Worm (Caenorhabditis elegans): ENCODE data around the gene col-12.

Gene col-12

DNA sequence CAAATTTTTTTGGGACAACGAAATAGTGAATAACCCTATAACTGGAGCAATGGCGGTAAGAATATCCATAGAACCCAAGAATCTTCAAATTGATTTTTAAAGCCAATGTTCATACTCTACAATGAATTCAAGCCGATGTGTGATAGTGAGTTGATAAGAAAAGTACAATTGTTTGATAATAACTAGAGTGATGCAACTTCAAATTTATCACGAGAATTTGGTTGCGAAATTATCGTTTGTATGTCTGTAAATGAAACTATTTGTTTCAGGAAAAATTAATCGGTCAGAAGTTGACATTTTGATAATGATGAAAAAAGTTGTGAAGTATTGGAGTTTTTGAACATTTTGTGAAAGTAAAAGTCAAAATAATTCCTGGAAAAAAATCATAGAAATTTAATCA lies 25.7 kb downstream of the col-12 start (continued):
- TF ChIP-seq snpc-4 (tag; optimal IDR thresholded peaks at IDR 0.05) (no peak), nhr-28 (tag; optimal IDR thresholded peaks at IDR 0.05) (peak; percentile 90), ztf-7 (tag; optimal IDR thresholded peaks at IDR 0.05) (peak; percentile 51), egl-43 (GFP tag; IDR thresholded peaks at IDR 0.05) (no peak), aha-1 (tag) (peak; percentile 56), ceh-62 (tag; optimal IDR thresholded peaks at IDR 0.05) (no peak), ctbp-1 (GFP tag; IDR thresholded peaks at IDR 0.05) (no peak)

DNA sequence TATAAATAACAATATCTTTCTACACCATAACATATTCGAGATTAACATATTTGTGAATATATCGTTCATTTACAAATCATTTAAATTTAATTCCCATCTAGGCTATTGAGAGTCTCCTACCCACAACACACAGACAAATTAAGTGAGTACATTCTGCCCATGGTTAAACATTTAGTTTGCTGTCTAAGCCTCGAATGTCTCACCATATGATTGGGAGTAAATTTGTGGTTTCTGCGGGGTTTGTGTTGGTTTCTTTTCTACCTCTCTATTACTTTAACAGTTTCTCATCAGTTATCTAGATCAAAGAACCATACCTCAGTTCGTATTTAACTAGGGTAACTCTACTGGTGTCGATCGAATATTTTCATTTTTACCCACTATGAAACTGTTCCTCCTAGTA lies 26.6 kb downstream of the col-12 start, which contains the start of gene ugt-2:
TSS of gene ugt-2 (plus strand) at position 371 of the 400 bp plus-strand sequence.
- TF ChIP-seq dve-1 (tag; optimal IDR thresholded peaks at IDR 0.05; ENCODE audit: insufficient read depth) (peak; percentile 15), lin-15B (tag; optimal IDR thresholded peaks at IDR 0.05) (no peak), dmd-9 (GFP tag; IDR thresholded peaks at IDR 0.05) (no peak), zfp-2 (tag; optimal IDR thresholded peaks at IDR 0.05) (no peak), set-16 (GFP tag; IDR thresholded peaks at IDR 0.05) (no peak), ceh-20 (GFP tag; IDR thresholded peaks at IDR 0.05) (no peak), lin-29 (GFP tag; IDR thresholded peaks at IDR 0.05) (no peak), spr-1 (tag; optimal IDR thresholded peaks at IDR 0.05) (no peak), daf-16 (GFP tag; optimal IDR thresholded peaks at IDR 0.05) (no peak), daf-16 (tag; optimal IDR thresholded peaks at IDR 0.05) (peak; percentile 39), mep-1 (tag; optimal IDR thresholded peaks at IDR 0.05) (no peak), unc-62 (GFP tag; optimal IDR thresholded peaks at IDR 0.05 in 1 of 2) (peak in 1 of 2 experiments; percentile 89), unc-62 (tag; optimal IDR thresholded peaks at IDR 0.05) (no peak), lir-3 (tag; optimal IDR thresholded peaks at IDR 0.05) (no peak), php-3 (GFP tag; IDR thresholded peaks at IDR 0.05) (no peak), hlh-30 (tag; optimal IDR thresholded peaks at IDR 0.05; ENCODE audit: insufficient read depth) (peak; percentile 2), dmd-6 (GFP tag; IDR thresholded peaks at IDR 0.05) (peak; percentile 63), F49E8.2 (tag; optimal IDR thresholded peaks at IDR 0.05; ENCODE audit: borderline replicate concordance) (no peak), aha-1 (tag) (no peak), mdt-29 (GFP tag; IDR thresholded peaks at IDR 0.05) (no peak), nhr-6 (tag; optimal IDR thresholded peaks at IDR 0.05) (no peak), nhr-77 (tag; optimal IDR thresholded peaks at IDR 0.05) (peak; percentile 33), pqm-1 (tag; optimal IDR thresholded peaks at IDR 0.05) (peak; percentile 74), egl-27 (tag; optimal IDR thresholded peaks at IDR 0.05) (no peak), daf-8 (GFP tag; IDR thresholded peaks at IDR 0.05) (no peak), nhr-28 (tag; optimal IDR thresholded peaks at IDR 0.05) (peak; percentile 68), madf-5 (GFP tag; IDR thresholded peaks at IDR 0.05) (no peak), lin-38 (GFP tag; IDR thresholded peaks at IDR 0.05) (no peak), ztf-7 (tag; optimal IDR thresholded peaks at IDR 0.05) (no peak), ZK546.5 (tag; optimal IDR thresholded peaks at IDR 0.05) (no peak), unc-39 (tag; optimal IDR thresholded peaks at IDR 0.05) (no peak), nhr-76 (tag; optimal IDR thresholded peaks at IDR 0.05) (no peak), zip-2 (tag; optimal IDR thresholded peaks at IDR 0.05) (no peak), zag-1 (tag; optimal IDR thresholded peaks at IDR 0.05) (no peak)

DNA sequence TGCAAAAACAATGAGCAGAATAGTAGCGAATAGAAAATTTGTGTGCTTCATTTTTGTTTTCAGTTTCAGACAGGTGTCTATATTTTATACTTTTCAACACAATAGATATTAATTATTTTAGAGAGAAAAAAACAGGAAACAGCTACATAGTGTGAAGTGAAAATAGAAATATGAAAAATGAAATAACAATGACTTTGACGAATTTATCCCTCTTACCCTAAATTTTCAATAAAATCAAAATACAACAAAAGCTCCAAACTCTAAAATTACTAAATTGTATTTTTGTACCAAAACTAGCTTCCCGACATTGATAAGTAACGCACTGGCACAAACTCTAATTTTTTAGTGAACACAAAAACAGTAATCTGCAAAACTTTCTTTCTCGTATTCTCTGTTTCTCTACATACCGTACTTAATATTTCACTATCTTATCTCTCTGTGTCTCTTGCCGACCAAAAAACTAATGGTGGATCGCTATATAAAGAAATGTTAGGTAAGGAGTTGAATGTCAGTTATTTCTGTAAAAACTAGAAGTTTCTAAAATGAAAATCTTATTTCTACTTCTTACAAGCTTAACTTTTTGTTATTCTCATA lies 29.7 kb downstream of the col-12 start, which contains the start of the genes col-151 and ugt-1:
TSS of gene col-151 (minus strand) at position 51 of the 594 bp plus-strand sequence.
TSS of gene ugt-1 (plus strand) at position 491 of the 594 bp plus-strand sequence.
- TF ChIP-seq egl-43 (GFP tag; IDR thresholded peaks at IDR 0.05) (no peak), nhr-10 (tag; optimal IDR thresholded peaks at IDR 0.05) (no peak), nhr-77 (tag; optimal IDR thresholded peaks at IDR 0.05) (no peak), dve-1 (tag; optimal IDR thresholded peaks at IDR 0.05; ENCODE audit: insufficient read depth) (peak; percentile 34), hlh-11 (tag; optimal IDR thresholded peaks at IDR 0.05) (peak; percentile 15), daf-16 (GFP tag; optimal IDR thresholded peaks at IDR 0.05) (no peak), daf-16 (tag; optimal IDR thresholded peaks at IDR 0.05) (peak; percentile 41), dmd-6 (GFP tag; IDR thresholded peaks at IDR 0.05) (peak; percentile 46), nhr-28 (tag; optimal IDR thresholded peaks at IDR 0.05) (peak; percentile 63), pqm-1 (tag; optimal IDR thresholded peaks at IDR 0.05) (peak; percentile 67), nhr-42 (GFP tag; IDR thresholded peaks at IDR 0.05) (no peak)
